Worm (Caenorhabditis elegans) whole organism, L4 larva: ENCODE data around the gene clec-137.

Experiments
- aly-2 ChIP-seq: sonication (generic microtip); optimal IDR thresholded peaks from 2 replicates; lab custom pipeline; 2018; ENCODE audit warnings: missing biosample characterization, missing genetic modification characterization
- ceh-82 ChIP-seq: sonication (generic microtip); optimal IDR thresholded peaks from 2 replicates; lab custom pipeline; 2017; ENCODE audit warnings: missing biosample characterization, missing genetic modification characterization
- dpl-1 ChIP-seq: fragments of 150-350 bp; optimal IDR thresholded peaks from 2 replicates; lab custom pipeline; 2014; ENCODE audit warnings: missing biosample characterization, missing genetic modification reagents, missing genetic modification characterization
- lir-3 ChIP-seq: sonication (generic microtip); optimal IDR thresholded peaks from 2 replicates; lab custom pipeline; 2016; ENCODE audit warnings: mild to moderate bottlenecking, missing genetic modification characterization, missing compliant biosample characterization
- mdl-1 ChIP-seq, 2 experiments: fragments of 150-350 bp in 1 of 2; sonication (generic microtip) in 1 of 2; optimal IDR thresholded peaks; 2 replicates each; lab custom pipeline; 2014 to 2017; ENCODE audit warnings: missing biosample characterization in 2 of 2, missing genetic modification characterization in 2 of 2
- mxl-3 ChIP-seq: fragments of 200-800 bp; sonication (Bioruptor generic); optimal IDR thresholded peaks from 2 replicates; lab custom pipeline; 2018; ENCODE audit warnings: mild to moderate bottlenecking, missing genetic modification characterization, missing compliant biosample characterization
- nhr-237 ChIP-seq: sonication (generic microtip); optimal IDR thresholded peaks from 2 replicates; lab custom pipeline; 2017; ENCODE audit warnings: missing biosample characterization, missing genetic modification characterization
- nhr-76 ChIP-seq: fragments of 150-350 bp; optimal IDR thresholded peaks from 2 replicates; lab custom pipeline; 2014; ENCODE audit warnings: missing biosample characterization, missing genetic modification characterization
- pha-4 ChIP-seq, 2 experiments: fragments of 150-350 bp in 1 of 2; fragments of 200-800 bp in 1 of 2; sonication (Bioruptor generic) in 1 of 2; IDR thresholded peaks in 1 of 2; optimal IDR thresholded peaks in 1 of 2; 2 replicates each; pipeline versions ENCODE4 v1.3.6 to Lab custom; 2014 to 2022; ENCODE audit warnings: missing genetic modification characterization in 2 of 2, missing genetic modification reagents in 2 of 2, missing biosample characterization in 1 of 2, missing compliant biosample characterization in 1 of 2
- snpc-4 ChIP-seq: fragments of 150-350 bp; optimal IDR thresholded peaks from 2 replicates; lab custom pipeline; 2014; ENCODE audit warnings: missing biosample characterization, missing genetic modification characterization
- spr-3 ChIP-seq: fragments of 200-800 bp; sonication (Bioruptor generic); optimal IDR thresholded peaks from 2 replicates; lab custom pipeline; 2018; ENCODE audit warnings: mild to moderate bottlenecking, missing genetic modification characterization, missing compliant biosample characterization
- tra-1 ChIP-seq: fragments of 200-800 bp; sonication (Bioruptor generic); IDR thresholded peaks from 2 replicates; pipeline ENCODE4 v1.3.6; 2022; ENCODE audit warnings: missing genetic modification reagents, missing genetic modification characterization, missing compliant biosample characterization
- unc-39 ChIP-seq: sonication (generic microtip); optimal IDR thresholded peaks from 2 replicates; lab custom pipeline; 2017; ENCODE audit warnings: missing biosample characterization, missing genetic modification characterization

DNA sequence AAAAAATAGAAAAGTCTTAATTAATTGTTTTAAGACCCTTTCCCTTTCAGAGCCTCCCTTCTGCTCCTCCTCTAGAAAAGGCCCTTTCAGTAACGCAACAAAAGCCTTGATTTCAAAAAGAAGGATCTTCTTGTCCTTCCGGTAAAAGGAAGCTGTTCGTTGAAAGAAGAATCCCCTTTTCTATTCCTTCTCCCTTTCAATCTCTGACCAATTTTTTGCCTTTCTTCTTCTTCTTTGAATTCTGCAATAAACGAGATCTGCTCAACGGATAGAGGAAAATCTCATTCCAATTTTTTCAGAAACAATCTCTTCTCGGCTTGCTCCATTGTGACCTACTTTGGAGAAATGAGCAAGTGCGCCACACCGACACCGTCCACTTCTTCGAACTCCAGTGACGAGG lies 9.8 kb downstream of the clec-137 start, which contains the start of gene F35D11.3:
- no peak for TF ChIP-seq unc-39 (tag; lab: Kevin White, UChicago)
- TF ChIP-seq ceh-82 (tag; lab: Kevin White, UChicago), result no peak
- no peak for TF ChIP-seq pha-4 (GFP tag; IDR thresholded peaks at IDR 0.05; lab: Robert Waterston, UW)
- no peak for TF ChIP-seq pha-4 (tag; optimal IDR thresholded peaks at IDR 0.05; lab: Kevin White, UChicago)
- TF ChIP-seq tra-1 (GFP tag; lab: Robert Waterston, UW), result no peak
- TF ChIP-seq snpc-4 (tag; lab: Kevin White, UChicago), result no peak
- TF ChIP-seq aly-2, result no peak
- no peak for TF ChIP-seq nhr-76 (tag; lab: Kevin White, UChicago)
- TF ChIP-seq mxl-3 (GFP tag; lab: Kevin White, UChicago), result no peak
- no peak for TF ChIP-seq lir-3 (tag; lab: Kevin White, UChicago)
- no peak for TF ChIP-seq dpl-1
- TF ChIP-seq nhr-237 (tag; lab: Kevin White, UChicago), result no peak
- TF ChIP-seq spr-3, result no peak
- no peak for TF ChIP-seq mdl-1 (tag; optimal IDR thresholded peaks at IDR 0.05; lab: Kevin White, UChicago)
